Worm (Caenorhabditis elegans): ENCODE data around the gene btf-1.

Gene btf-1

ce11 chrII:13239593-13239992 lies 39.6 kb downstream of the btf-1 start:
- TF ChIP-seq ceh-14 (tag; optimal IDR thresholded peaks at IDR 0.05): no peak
- no peak for TF ChIP-seq ref-2 (tag; optimal IDR thresholded peaks at IDR 0.05)
- no peak for TF ChIP-seq ceh-48 (tag; optimal IDR thresholded peaks at IDR 0.05)
- no peak for TF ChIP-seq tbx-7 (tag; optimal IDR thresholded peaks at IDR 0.05)
- TF ChIP-seq zip-5 (tag; optimal IDR thresholded peaks at IDR 0.05): no peak
- no peak for TF ChIP-seq ceh-18 (tag; optimal IDR thresholded peaks at IDR 0.05)
- no peak for TF ChIP-seq T23F11.4 (GFP tag; optimal IDR thresholded peaks at IDR 0.05)
- no peak for TF ChIP-seq pqm-1 (tag; optimal IDR thresholded peaks at IDR 0.05)
- TF ChIP-seq unc-55 (GFP tag; optimal IDR thresholded peaks at IDR 0.05): no peak
- TF ChIP-seq C08G9.2 (tag; optimal IDR thresholded peaks at IDR 0.05): no peak
- TF ChIP-seq F13H6.1 (tag; optimal IDR thresholded peaks at IDR 0.05): no peak
- no peak for TF ChIP-seq K09A11.1 (tag; optimal IDR thresholded peaks at IDR 0.05; ENCODE audit: insufficient read depth)
- no peak for TF ChIP-seq dmd-4 (tag; optimal IDR thresholded peaks at IDR 0.05; ENCODE audit: borderline replicate concordance)
- TF ChIP-seq che-1 (tag; optimal IDR thresholded peaks at IDR 0.05): no peak
- TF ChIP-seq sdc-2 (tag; optimal IDR thresholded peaks at IDR 0.05): no peak
- TF ChIP-seq pros-1 (tag; optimal IDR thresholded peaks at IDR 0.05): no peak

- no peak for TF ChIP-seq sdc-2 (tag; optimal IDR thresholded peaks at IDR 0.05)
These were observed 43.1 kb downstream of the btf-1 start, which contains the start of gene F15D4.4 for ce11 chrII:13243021-13243420. Gene F15D4.4 (minus strand): TSS chrII:13243121.

ce11 chrII:13245076-13245475 lies 45.1 kb downstream of the btf-1 start, which contains the start of gene F15D4.5:
Gene F15D4.5 (plus strand): TSS chrII:13245376.
- TF ChIP-seq tbx-7 (tag; optimal IDR thresholded peaks at IDR 0.05): no peak
- no peak for TF ChIP-seq T23F11.4 (GFP tag; optimal IDR thresholded peaks at IDR 0.05)
- no peak for TF ChIP-seq nhr-232 (tag; optimal IDR thresholded peaks at IDR 0.05)
- no peak for TF ChIP-seq ceh-48 (tag; optimal IDR thresholded peaks at IDR 0.05)
- TF ChIP-seq ceh-34 (tag; optimal IDR thresholded peaks at IDR 0.05): no peak

ce11 chrII:13248886-13249285 lies 48.9 kb downstream of the btf-1 start, which contains the start of gene F15D4.6:
Gene F15D4.6 (plus strand): TSS chrII:13249186.
- TF ChIP-seq T23F11.4 (GFP tag; optimal IDR thresholded peaks at IDR 0.05) (no peak), ceh-24 (tag; optimal IDR thresholded peaks at IDR 0.05) (no peak), ceh-9 (tag; optimal IDR thresholded peaks at IDR 0.05) (no peak), dmd-4 (tag; optimal IDR thresholded peaks at IDR 0.05; ENCODE audit: borderline replicate concordance) (no peak), nfya-1 (tag; optimal IDR thresholded peaks at IDR 0.05) (no peak), F13H6.1 (tag; optimal IDR thresholded peaks at IDR 0.05) (no peak), ceh-48 (tag; optimal IDR thresholded peaks at IDR 0.05) (no peak), sdc-2 (tag; optimal IDR thresholded peaks at IDR 0.05) (no peak), ztf-16 (tag; optimal IDR thresholded peaks at IDR 0.05) (no peak), pha-2 (tag; optimal IDR thresholded peaks at IDR 0.05) (no peak), gmeb-2 (tag; optimal IDR thresholded peaks at IDR 0.05) (no peak), C38D4.7 (GFP tag; optimal IDR thresholded peaks at IDR 0.05) (no peak), sox-2 (GFP tag; IDR thresholded peaks at IDR 0.05) (no peak), K02D7.2 (tag; optimal IDR thresholded peaks at IDR 0.05) (no peak), fkh-6 (tag; optimal IDR thresholded peaks at IDR 0.05) (no peak), lim-6 (tag; optimal IDR thresholded peaks at IDR 0.05) (no peak), ceh-18 (tag; optimal IDR thresholded peaks at IDR 0.05) (no peak), hlh-13 (GFP tag; optimal IDR thresholded peaks at IDR 0.05) (no peak), hlh-15 (tag; optimal IDR thresholded peaks at IDR 0.05) (no peak), unc-55 (GFP tag; optimal IDR thresholded peaks at IDR 0.05) (no peak)

ce11 chrII:13255291-13255690 lies 55.3 kb downstream of the btf-1 start:
- TF ChIP-seq hlh-30 (tag; optimal IDR thresholded peaks at IDR 0.05; ENCODE audit: insufficient read depth) (no peak), ceh-14 (tag; optimal IDR thresholded peaks at IDR 0.05) (no peak), ceh-19 (GFP tag; optimal IDR thresholded peaks at IDR 0.05) (no peak), fkh-6 (tag; optimal IDR thresholded peaks at IDR 0.05) (no peak), ahr-1 (tag; optimal IDR thresholded peaks at IDR 0.05) (no peak), C08G9.2 (tag; optimal IDR thresholded peaks at IDR 0.05) (no peak), unc-42 (tag; optimal IDR thresholded peaks at IDR 0.05) (no peak), pax-1 (tag; optimal IDR thresholded peaks at IDR 0.05) (no peak)
